Worm (Caenorhabditis elegans) whole organism, late embryonic: ENCODE measurements around the gene srj-55.

ENCODE experiments used
- C08G9.2 ChIP-seq: sonication (generic microtip); optimal IDR thresholded peaks from 2 replicates; lab custom pipeline; 2016; ENCODE audit warnings: mild to moderate bottlenecking, missing genetic modification characterization, moderate library complexity, missing compliant biosample characterization
- C38D4.7 ChIP-seq: fragments of 200-800 bp; sonication (Bioruptor generic); optimal IDR thresholded peaks from 2 replicates; lab custom pipeline; 2018; ENCODE audit warnings: mild to moderate bottlenecking, missing genetic modification characterization, moderate library complexity, missing compliant biosample characterization
- Y22D7AL.16 ChIP-seq: sonication (generic microtip); optimal IDR thresholded peaks from 2 replicates; lab custom pipeline; 2016; ENCODE audit warnings: missing genetic modification characterization, missing compliant biosample characterization
- ahr-1 ChIP-seq: sonication (generic microtip); optimal IDR thresholded peaks from 2 replicates; lab custom pipeline; 2016; ENCODE audit warnings: missing genetic modification characterization, missing compliant biosample characterization
- ceh-14 ChIP-seq: sonication (generic microtip); optimal IDR thresholded peaks from 2 replicates; lab custom pipeline; 2016; ENCODE audit warnings: missing genotype, missing genetic modification characterization, missing compliant biosample characterization
- ceh-18 ChIP-seq: sonication (generic microtip); optimal IDR thresholded peaks from 2 replicates; lab custom pipeline; 2016; ENCODE audit warnings: missing genetic modification characterization, missing compliant biosample characterization
- ceh-22 ChIP-seq: sonication (generic microtip); optimal IDR thresholded peaks from 2 replicates; lab custom pipeline; 2017; ENCODE audit warnings: missing biosample characterization, missing genetic modification characterization
- ceh-30 ChIP-seq: fragments of 150-350 bp; optimal IDR thresholded peaks from 2 replicates; lab custom pipeline; 2014; ENCODE audit warnings: missing biosample characterization, missing genetic modification characterization
- ceh-34 ChIP-seq: sonication (generic microtip); optimal IDR thresholded peaks from 2 replicates; lab custom pipeline; 2016; ENCODE audit warnings: mild to moderate bottlenecking, missing genetic modification characterization, missing compliant biosample characterization
- ceh-45 ChIP-seq: fragments of 200-800 bp; sonication (Bioruptor generic); IDR thresholded peaks from 2 replicates; pipeline ENCODE4 v1.3.6; 2022; ENCODE audit warnings: missing genetic modification reagents, missing genetic modification characterization, missing compliant biosample characterization
- ceh-6 ChIP-seq: fragments of 200-800 bp; sonication (Bioruptor generic); optimal IDR thresholded peaks from 2 replicates; lab custom pipeline; 2018; ENCODE audit warnings: mild to moderate bottlenecking, missing genetic modification characterization, missing compliant biosample characterization
- ceh-9 ChIP-seq: sonication (generic microtip); optimal IDR thresholded peaks from 2 replicates; lab custom pipeline; 2016; ENCODE audit warnings: mild to moderate bottlenecking, missing genetic modification characterization, inconsistent platforms, missing compliant biosample characterization
- che-1 ChIP-seq: sonication (generic microtip); optimal IDR thresholded peaks from 2 replicates; lab custom pipeline; 2016; ENCODE audit warnings: mild to moderate bottlenecking, missing genetic modification characterization, missing compliant biosample characterization
- dmd-4 ChIP-seq: sonication (generic microtip); optimal IDR thresholded peaks from 2 replicates; lab custom pipeline; 2016; ENCODE audit warnings: borderline replicate concordance, missing genetic modification characterization, missing compliant biosample characterization
- elt-2 ChIP-seq: sonication (generic microtip); optimal IDR thresholded peaks from 2 replicates; lab custom pipeline; 2016; ENCODE audit warnings: missing genetic modification reagents, missing genetic modification characterization, missing compliant biosample characterization
- fax-1 ChIP-seq: sonication (generic microtip); optimal IDR thresholded peaks from 2 replicates; lab custom pipeline; 2016; ENCODE audit warnings: missing genotype, missing genetic modification characterization, missing compliant biosample characterization
- fkh-6 ChIP-seq: sonication (generic microtip); optimal IDR thresholded peaks from 2 replicates; lab custom pipeline; 2016; ENCODE audit warnings: missing genetic modification characterization, missing compliant biosample characterization
- gmeb-2 ChIP-seq: sonication (generic microtip); optimal IDR thresholded peaks from 2 replicates; lab custom pipeline; 2016; ENCODE audit warnings: missing genetic modification characterization, inconsistent platforms, missing compliant biosample characterization
- hlh-30 ChIP-seq: sonication (generic microtip); optimal IDR thresholded peaks from 2 replicates; lab custom pipeline; 2017; ENCODE audit warnings: antibody characterized with exemption, missing genetic modification characterization, missing compliant biosample characterization; ENCODE audit not compliant: insufficient read depth
- hlh-6 ChIP-seq: sonication (generic microtip); optimal IDR thresholded peaks from 2 replicates; lab custom pipeline; 2016; ENCODE audit warnings: missing genotype, missing genetic modification characterization, missing compliant biosample characterization
- hlh-8 ChIP-seq: sonication (generic microtip); optimal IDR thresholded peaks from 2 replicates; lab custom pipeline; 2016; ENCODE audit warnings: missing genotype, missing genetic modification characterization, missing compliant biosample characterization
- lin-11 ChIP-seq: fragments of 200-800 bp; sonication (Bioruptor generic); optimal IDR thresholded peaks from 2 replicates; lab custom pipeline; 2018; ENCODE audit warnings: mild to moderate bottlenecking, missing genetic modification characterization, missing compliant biosample characterization
- mec-3 ChIP-seq: sonication (generic microtip); optimal IDR thresholded peaks from 2 replicates; lab custom pipeline; 2016; ENCODE audit warnings: borderline replicate concordance, missing genetic modification characterization, missing compliant biosample characterization
- nfya-1 ChIP-seq: sonication (generic microtip); optimal IDR thresholded peaks from 2 replicates; lab custom pipeline; 2017; ENCODE audit warnings: missing genetic modification characterization, mild to moderate bottlenecking, missing compliant biosample characterization, antibody characterized with exemption, moderate library complexity
- nhr-232 ChIP-seq: sonication (generic microtip); optimal IDR thresholded peaks from 2 replicates; lab custom pipeline; 2016; ENCODE audit warnings: missing genetic modification characterization, missing compliant biosample characterization
- odd-2 ChIP-seq: sonication (generic microtip); optimal IDR thresholded peaks from 2 replicates; lab custom pipeline; 2017; ENCODE audit warnings: antibody characterized with exemption, mild to moderate bottlenecking, missing genetic modification characterization, missing compliant biosample characterization
- pat-9 ChIP-seq: fragments of 200-800 bp; sonication (Bioruptor generic); optimal IDR thresholded peaks from 2 replicates; lab custom pipeline; 2018; ENCODE audit warnings: mild to moderate bottlenecking, missing genetic modification characterization, moderate library complexity, missing compliant biosample characterization
- pax-1 ChIP-seq: fragments of 150-350 bp; optimal IDR thresholded peaks from 2 replicates; lab custom pipeline; 2014; ENCODE audit warnings: missing biosample characterization, missing genetic modification characterization
- pha-2 ChIP-seq: sonication (generic microtip); optimal IDR thresholded peaks from 2 replicates; lab custom pipeline; 2017; ENCODE audit warnings: mild to moderate bottlenecking, missing genetic modification characterization, missing compliant biosample characterization
- pha-4 ChIP-seq: fragments of 150-350 bp; optimal IDR thresholded peaks from 2 replicates; lab custom pipeline; 2018; ENCODE audit warnings: missing biosample characterization, missing genetic modification reagents, missing genetic modification characterization
- pros-1 ChIP-seq: fragments of 150-350 bp; optimal IDR thresholded peaks from 2 replicates; lab custom pipeline; 2014; ENCODE audit warnings: missing biosample characterization, missing genetic modification reagents, missing genetic modification characterization
- rnt-1 ChIP-seq: sonication (generic microtip); optimal IDR thresholded peaks from 2 replicates; lab custom pipeline; 2016; ENCODE audit warnings: missing genetic modification characterization, missing compliant biosample characterization
- sox-4 ChIP-seq: sonication (generic microtip); optimal IDR thresholded peaks from 2 replicates; lab custom pipeline; 2017; ENCODE audit warnings: mild to moderate bottlenecking, missing genetic modification characterization, inconsistent platforms, missing compliant biosample characterization
- tbx-2 ChIP-seq: sonication (generic microtip); optimal IDR thresholded peaks from 2 replicates; lab custom pipeline; 2016; ENCODE audit warnings: missing genetic modification characterization, missing compliant biosample characterization
- tbx-7 ChIP-seq: sonication (generic microtip); optimal IDR thresholded peaks from 2 replicates; lab custom pipeline; 2016; ENCODE audit warnings: missing genotype, missing genetic modification characterization, missing compliant biosample characterization
- ttx-3 ChIP-seq: sonication (generic microtip); optimal IDR thresholded peaks from 2 replicates; lab custom pipeline; 2016; ENCODE audit warnings: missing genetic modification reagents, missing genetic modification characterization, missing compliant biosample characterization
- unc-3 ChIP-seq, 2 experiments: fragments of 200-800 bp in 1 of 2; sonication (Bioruptor generic) in 1 of 2; sonication (generic microtip) in 1 of 2; conservative IDR thresholded peaks in 1 of 2; optimal IDR thresholded peaks in 1 of 2; 2 replicates each; pipeline versions ENCODE4 v1.3.6 to Lab custom; 2016 to 2022; ENCODE audit warnings: missing compliant biosample characterization in 2 of 2, missing genetic modification characterization in 2 of 2, missing genetic modification reagents in 1 of 2
- unc-42 ChIP-seq: sonication (generic microtip); optimal IDR thresholded peaks from 2 replicates; lab custom pipeline; 2016; ENCODE audit warnings: missing genotype, missing genetic modification characterization, missing compliant biosample characterization
- zip-5 ChIP-seq: sonication (generic microtip); optimal IDR thresholded peaks from 2 replicates; lab custom pipeline; 2016; ENCODE audit warnings: missing genetic modification characterization, missing compliant biosample characterization
- ztf-16 ChIP-seq: sonication (generic microtip); optimal IDR thresholded peaks from 2 replicates; lab custom pipeline; 2017; ENCODE audit warnings: missing genetic modification characterization, missing compliant biosample characterization

The srj-55 gene

DNA sequence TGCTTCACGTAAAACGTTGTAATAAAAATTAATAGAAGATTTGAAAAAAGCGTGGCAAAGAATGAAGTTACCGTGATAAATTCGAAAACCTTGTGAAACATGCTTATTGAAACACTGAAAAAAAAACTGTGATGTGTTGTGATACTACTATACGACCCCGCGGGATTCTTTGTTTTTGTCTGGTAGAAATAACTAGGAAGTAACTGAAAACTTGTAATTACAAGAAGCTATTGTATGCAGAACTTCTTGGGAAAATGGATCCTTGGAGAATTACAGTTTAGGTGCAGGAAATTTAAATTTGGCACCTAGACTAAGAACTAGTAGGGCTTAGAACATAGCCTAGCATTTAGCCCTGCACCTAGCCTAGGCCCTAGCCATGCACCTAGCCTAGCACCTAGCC is 22.1 kb upstream of the srj-55 start, which contains the start of gene str-39:
Gene str-39, minus strand, starts transcription at position 101 of the 400 bp plus-strand sequence.
- no peak for TF ChIP-seq C38D4.7 (GFP tag; lab: Kevin White, UChicago)
- no peak for TF ChIP-seq ceh-45 (GFP tag; lab: Robert Waterston, UW)
- TF ChIP-seq rnt-1 (tag; lab: Kevin White, UChicago): no peak
- TF ChIP-seq tbx-2 (tag; lab: Kevin White, UChicago): no peak
- TF ChIP-seq lin-11: no peak
- no peak for TF ChIP-seq ahr-1
- TF ChIP-seq ceh-9 (tag; lab: Kevin White, UChicago): no peak
- TF ChIP-seq che-1: no peak
- TF ChIP-seq ttx-3 (tag; lab: Kevin White, UChicago): no peak
- no peak for TF ChIP-seq gmeb-2 (tag; lab: Kevin White, UChicago)
- TF ChIP-seq ceh-34 (tag; lab: Kevin White, UChicago): no peak
- TF ChIP-seq pha-2 (tag; lab: Kevin White, UChicago): no peak
- no peak for TF ChIP-seq ceh-30 (tag; lab: Kevin White, UChicago)
- TF ChIP-seq unc-3 (GFP tag; conservative IDR thresholded peaks at IDR 0.05; lab: Robert Waterston, UW): no peak
- no peak for TF ChIP-seq unc-3 (tag; optimal IDR thresholded peaks at IDR 0.05; lab: Kevin White, UChicago)
- no peak for TF ChIP-seq pha-4 (tag; lab: Kevin White, UChicago)
- TF ChIP-seq hlh-8 (tag; lab: Kevin White, UChicago): no peak
- TF ChIP-seq, all 69 proteins: peak for 0

DNA sequence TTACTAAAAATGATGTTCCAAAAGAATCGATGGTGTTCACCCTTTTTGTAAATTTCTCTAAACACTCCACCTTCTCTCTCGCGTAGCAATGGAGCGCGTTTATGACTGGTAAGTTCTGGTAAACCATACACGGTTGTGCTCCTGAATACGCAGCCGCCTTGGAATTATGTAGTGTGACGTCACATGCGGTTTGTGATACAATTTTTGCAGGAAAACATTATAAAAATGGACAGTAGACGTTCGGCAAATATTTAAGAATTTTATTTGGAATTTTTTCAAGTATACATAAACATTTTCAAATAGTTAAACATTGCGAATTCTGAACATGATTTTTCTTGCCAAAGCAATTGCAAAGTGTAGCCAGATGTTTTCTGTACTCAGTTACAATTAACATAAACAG is 19.8 kb upstream of the srj-55 start, which contains the start of gene F37B4.10:
Gene F37B4.10, minus strand, starts transcription at position 101 of the 400 bp plus-strand sequence.
- TF ChIP-seq zip-5 (no peak), ceh-14 (tag; lab: Kevin White, UChicago) (no peak), nfya-1 (tag; lab: Kevin White, UChicago) (no peak), tbx-7 (tag; lab: Kevin White, UChicago) (no peak), hlh-6 (tag; lab: Kevin White, UChicago) (no peak), ztf-16 (no peak), ceh-6 (no peak), rnt-1 (tag; lab: Kevin White, UChicago) (no peak), ceh-34 (tag; lab: Kevin White, UChicago) (no peak), gmeb-2 (tag; lab: Kevin White, UChicago) (no peak), C08G9.2 (tag; lab: Kevin White, UChicago) (no peak), ceh-22 (tag; lab: Kevin White, UChicago) (no peak), fkh-6 (no peak), hlh-30 (no peak), mec-3 (tag; lab: Kevin White, UChicago) (no peak)

DNA sequence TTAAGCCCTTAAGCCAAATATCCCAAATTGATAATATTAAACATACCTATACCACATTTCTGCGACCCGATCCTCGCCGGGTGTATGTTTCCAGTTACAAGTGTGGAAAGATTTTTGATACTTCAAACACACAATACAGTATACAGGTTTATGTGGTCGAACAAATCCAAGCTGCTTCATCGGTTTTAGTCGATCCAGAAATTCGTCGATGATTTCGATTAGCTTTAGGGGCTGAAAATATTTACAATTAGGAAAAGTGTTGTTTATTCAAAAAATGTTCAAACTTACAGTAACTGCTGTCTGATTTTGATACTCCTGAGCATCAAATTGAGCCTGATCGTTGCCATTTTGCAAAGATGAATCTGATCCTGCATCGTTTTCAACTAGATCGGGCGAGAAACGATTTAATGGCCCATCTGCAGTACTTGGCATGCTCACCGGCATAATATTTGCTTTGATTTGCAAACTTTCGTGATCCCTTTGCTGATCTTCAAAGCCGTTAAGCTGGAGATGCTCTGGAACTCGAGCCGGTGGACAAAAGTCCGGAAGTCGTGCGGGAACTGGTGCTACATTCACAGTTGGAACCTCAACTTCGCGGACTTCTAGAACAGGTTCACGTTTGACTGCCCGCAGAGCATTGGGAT is 18.6 kb upstream of the srj-55 start:
- TF ChIP-seq ceh-18 (tag; lab: Kevin White, UChicago) (no peak), ahr-1 (no peak), dmd-4 (tag; lab: Kevin White, UChicago) (no peak), unc-42 (tag; lab: Kevin White, UChicago) (no peak), pha-2 (tag; lab: Kevin White, UChicago) (no peak), nhr-232 (tag; lab: Kevin White, UChicago) (no peak)

DNA sequence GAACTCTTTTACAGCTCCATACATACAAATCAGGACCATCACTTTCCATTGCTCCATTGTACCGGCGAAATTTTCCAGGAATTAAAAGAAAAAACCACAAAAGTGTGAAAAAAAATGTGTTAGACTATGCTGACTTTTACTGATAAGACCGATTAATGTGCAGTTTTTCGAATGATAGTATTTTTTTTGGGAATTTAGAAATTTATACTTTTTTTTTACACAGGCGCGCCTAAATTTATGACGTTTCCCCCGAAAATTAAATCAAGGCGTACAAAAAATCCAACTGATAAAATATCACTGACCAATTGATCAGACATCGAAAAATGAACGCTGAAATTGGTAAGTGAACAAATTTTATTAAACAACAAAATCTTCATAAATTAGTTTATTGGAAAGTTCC is 17.7 kb upstream of the srj-55 start, which contains the start of gene folt-2:
Gene folt-2, minus strand, starts transcription at position 179 of the 400 bp plus-strand sequence.
- TF ChIP-seq ceh-14 (tag; lab: Kevin White, UChicago): no peak
- no peak for TF ChIP-seq ztf-16
- no peak for TF ChIP-seq pat-9 (tag; lab: Kevin White, UChicago)
- TF ChIP-seq C38D4.7 (GFP tag; lab: Kevin White, UChicago): no peak
- TF ChIP-seq sox-4 (tag; lab: Kevin White, UChicago): no peak
- no peak for TF ChIP-seq ceh-30 (tag; lab: Kevin White, UChicago)
- no peak for TF ChIP-seq pha-4 (tag; lab: Kevin White, UChicago)
- TF ChIP-seq fax-1: no peak
- TF ChIP-seq elt-2: no peak
- TF ChIP-seq ceh-34 (tag; lab: Kevin White, UChicago): no peak
- no peak for TF ChIP-seq odd-2 (tag; lab: Kevin White, UChicago)
- no peak for TF ChIP-seq pros-1 (tag; lab: Kevin White, UChicago)
- TF ChIP-seq ceh-45 (GFP tag; lab: Robert Waterston, UW): no peak
- TF ChIP-seq tbx-2 (tag; lab: Kevin White, UChicago): no peak
- no peak for TF ChIP-seq ceh-6
- no peak for TF ChIP-seq Y22D7AL.16
- TF ChIP-seq pax-1 (tag; lab: Kevin White, UChicago): no peak
